Fruit fly (Drosophila melanogaster): ENCODE measurements around the gene abd-A.

abd-A gene

dm6 chr3R:16771572-16772425, 58.0 kb downstream of the abd-A start (continued):
- no peak for TF ChIP-seq CG13123 (GFP tag; optimal IDR thresholded peaks at IDR 0.05)
- no peak for TF ChIP-seq gce (GFP tag; IDR thresholded peaks at IDR 0.05)
- no peak for TF ChIP-seq HLHmδ (GFP tag; optimal IDR thresholded peaks at IDR 0.05)
- TF ChIP-seq sima (GFP tag; optimal IDR thresholded peaks at IDR 0.05) = no peak
- no peak for TF ChIP-seq unc-4 (GFP tag; IDR thresholded peaks at IDR 0.05; ENCODE audit: partially characterized antibody)
- TF ChIP-seq otp (GFP tag; IDR thresholded peaks at IDR 0.05) = 0 out of 3 replicates have a peak, but pooled peaks have one; percentile 29
- TF ChIP-seq odd (GFP tag; optimal IDR thresholded peaks at IDR 0.05) = no peak
- peak; percentile 53 for TF ChIP-seq cg (GFP tag; optimal IDR thresholded peaks at IDR 0.05)
- TF ChIP-seq B-H1 (GFP tag; IDR thresholded peaks at IDR 0.05) = no peak
- no peak for TF ChIP-seq gcm2 (GFP tag; optimal IDR thresholded peaks at IDR 0.05)
- TF ChIP-seq bcd (GFP tag; optimal IDR thresholded peaks at IDR 0.05) = no peak
- TF ChIP-seq B-H2 (GFP tag; optimal IDR thresholded peaks at IDR 0.05) = no peak
- TF ChIP-seq CG15073 (GFP tag; optimal IDR thresholded peaks at IDR 0.05) = no peak
- TF ChIP-seq D (optimal IDR thresholded peaks at IDR 0.05) = no peak
- peak; percentile 36 for TF ChIP-seq D (GFP tag; optimal IDR thresholded peaks at IDR 0.05)
- TF ChIP-seq twi (tag; optimal IDR thresholded peaks at IDR 0.05) = peak; percentile 27
- no peak for TF ChIP-seq CG11560 (tag; IDR thresholded peaks at IDR 0.05)
- TF ChIP-seq ap (GFP tag; IDR thresholded peaks at IDR 0.05) = no peak
- TF ChIP-seq NFAT (GFP tag; IDR thresholded peaks at IDR 0.05) = no peak
- peak; percentile 80 for TF ChIP-seq CG14710 (tag; optimal IDR thresholded peaks at IDR 0.05)
- TF ChIP-seq fd102C (GFP tag; optimal IDR thresholded peaks at IDR 0.05) = peak; percentile 20
- TF ChIP-seq Atf6 (GFP tag; IDR thresholded peaks at IDR 0.05) = no peak
- TF ChIP-seq Ets65A (GFP tag) = no peak
- TF ChIP-seq CG11085 (GFP tag; IDR thresholded peaks at IDR 0.05) = no peak
- peak; percentile 63 for TF ChIP-seq dmrt99B (tag; optimal IDR thresholded peaks at IDR 0.05)
- peak; percentile 41 for TF ChIP-seq cad (GFP tag; optimal IDR thresholded peaks at IDR 0.05)
- no peak for TF ChIP-seq fd3F (GFP tag; optimal IDR thresholded peaks at IDR 0.05)
- no peak for TF ChIP-seq chm (GFP tag; IDR thresholded peaks at IDR 0.05)
- TF ChIP-seq CG17612 (GFP tag; IDR thresholded peaks at IDR 0.05) = no peak
- TF ChIP-seq Bgb (GFP tag; IDR thresholded peaks at IDR 0.05; ENCODE audit: partially characterized antibody) = no peak
- TF ChIP-seq CG1602 (GFP tag; optimal IDR thresholded peaks at IDR 0.05) = peak; percentile 28
- TF ChIP-seq CG34224 (GFP tag; IDR thresholded peaks at IDR 0.05; ENCODE audit: partially characterized antibody) = no peak
- peak; percentile 59 for TF ChIP-seq unpg (GFP tag; optimal IDR thresholded peaks at IDR 0.05)
- TF ChIP-seq ase (GFP tag; IDR thresholded peaks at IDR 0.05) = no peak
- TF ChIP-seq jigr1 (GFP tag; IDR thresholded peaks at IDR 0.05) = no peak
- 0 out of 2 replicates have a peak, but pooled peaks have one; percentile 12 for TF ChIP-seq sisA (GFP tag; IDR thresholded peaks at IDR 0.05)
- no peak for TF ChIP-seq CG3838 (GFP tag; optimal IDR thresholded peaks at IDR 0.05)
- TF ChIP-seq tgo (GFP tag; IDR thresholded peaks at IDR 0.05) = no peak
- TF ChIP-seq CG9932 (GFP tag; IDR thresholded peaks at IDR 0.05) = no peak
- no peak for TF ChIP-seq btn (GFP tag; optimal IDR thresholded peaks at IDR 0.05)
- no peak for TF ChIP-seq sob (GFP tag; IDR thresholded peaks at IDR 0.05)
- TF ChIP-seq H15 (GFP tag; IDR thresholded peaks at IDR 0.05) = 0 out of 3 replicates have a peak, but pooled peaks have one; percentile 29
- peak; percentile 5 for TF ChIP-seq Meics (GFP tag; optimal IDR thresholded peaks at IDR 0.05)
- peak; percentile 26 for TF ChIP-seq sqz (GFP tag; optimal IDR thresholded peaks at IDR 0.05)
- no peak for TF ChIP-seq kay (GFP tag; optimal IDR thresholded peaks at IDR 0.05)
- TF ChIP-seq her (GFP tag; optimal IDR thresholded peaks at IDR 0.05) = no peak
- no peak for TF ChIP-seq MBD-R2 (GFP tag; IDR thresholded peaks at IDR 0.05)
- no peak for TF ChIP-seq Dref (GFP tag; IDR thresholded peaks at IDR 0.05)
- no peak for TF ChIP-seq danr (GFP tag; IDR thresholded peaks at IDR 0.05)
- TF ChIP-seq CG10274 (GFP tag; optimal IDR thresholded peaks at IDR 0.05) = no peak
- peak; percentile 44 for TF ChIP-seq CG17359 (tag; optimal IDR thresholded peaks at IDR 0.05)
